Fruit fly (Drosophila melanogaster): ENCODE results near the gene CG18048.
A peak's percentile ranks its signal among the peaks of the same experiment; 100 is the strongest.

CG18048 gene

dm6 chr3R:6368100-6368499, 22.2 kb downstream of the CG18048 start, which contains the start of gene CG42724 (continued):
- TF ChIP-seq CG5953 (GFP tag; IDR thresholded peaks at IDR 0.05) (no peak), ems (GFP tag; optimal IDR thresholded peaks at IDR 0.05) (peak; percentile 79), ind (GFP tag; optimal IDR thresholded peaks at IDR 0.05) (peak; percentile 65), CG7963 (GFP tag; IDR thresholded peaks at IDR 0.05; ENCODE audit: partially characterized antibody) (no peak), MESR4 (GFP tag; optimal IDR thresholded peaks at IDR 0.05) (peak; percentile 76), gro (GFP tag; optimal IDR thresholded peaks at IDR 0.05) (peak; percentile 80), tll (GFP tag; optimal IDR thresholded peaks at IDR 0.05) (no peak), CG12236 (GFP tag; optimal IDR thresholded peaks at IDR 0.05) (peak; percentile 50), sna (GFP tag; IDR thresholded peaks at IDR 0.05; ENCODE audit: partially characterized antibody) (0 out of 2 replicates have a peak, but pooled peaks have one; percentile 13), nau (GFP tag; optimal IDR thresholded peaks at IDR 0.05) (no peak), Deaf1 (tag; optimal IDR thresholded peaks at IDR 0.05) (no peak), bowl (GFP tag; IDR thresholded peaks at IDR 0.05) (no peak), onecut (GFP tag; IDR thresholded peaks at IDR 0.05) (no peak), CG8924 (tag; optimal IDR thresholded peaks at IDR 0.05) (no peak), wek (GFP tag; optimal IDR thresholded peaks at IDR 0.05) (peak; percentile 30), h (optimal IDR thresholded peaks at IDR 0.05) (no peak), gsb (GFP tag; IDR thresholded peaks at IDR 0.05) (peak; percentile 43; the same call in 1 of the 2 replicates), chn (GFP tag; optimal IDR thresholded peaks at IDR 0.05) (peak; percentile 80), Elba2 (GFP tag; optimal IDR thresholded peaks at IDR 0.05) (peak; percentile 17), cad (GFP tag; optimal IDR thresholded peaks at IDR 0.05) (no peak), Asciz (GFP tag; optimal IDR thresholded peaks at IDR 0.05) (no peak), H2.0 (GFP tag; IDR thresholded peaks at IDR 0.05) (peak; percentile 63), CG11504 (tag; optimal IDR thresholded peaks at IDR 0.05) (no peak), CG10267 (tag; optimal IDR thresholded peaks at IDR 0.05) (peak; percentile 35), CG9817 (tag; optimal IDR thresholded peaks at IDR 0.05) (peak; percentile 62), kay (GFP tag; optimal IDR thresholded peaks at IDR 0.05) (peak; percentile 12), CG11093 (GFP tag; IDR thresholded peaks at IDR 0.05) (no peak; the same call in 2 of the 3 replicates), CG1024 (GFP tag; IDR thresholded peaks at IDR 0.05) (peak; percentile 35; the same call in 1 of the 2 replicates), ci (GFP tag; IDR thresholded peaks at IDR 0.05) (peak; percentile 79), Hr78 (GFP tag; optimal IDR thresholded peaks at IDR 0.05) (no peak), emc (GFP tag; optimal IDR thresholded peaks at IDR 0.05) (peak; percentile 25), CG11247 (GFP tag; IDR thresholded peaks at IDR 0.05) (peak; percentile 60; the same call in 1 of the 2 replicates), HHEX (GFP tag; optimal IDR thresholded peaks at IDR 0.05) (no peak), Blimp-1 (GFP tag; optimal IDR thresholded peaks at IDR 0.05) (no peak), tap (tag; optimal IDR thresholded peaks at IDR 0.05) (no peak), CG11696 (GFP tag; IDR thresholded peaks at IDR 0.05) (no peak), stwl (tag; optimal IDR thresholded peaks at IDR 0.05) (peak; percentile 57), Hand (GFP tag; optimal IDR thresholded peaks at IDR 0.05) (no peak), CG14710 (tag; optimal IDR thresholded peaks at IDR 0.05) (no peak), salm (tag; optimal IDR thresholded peaks at IDR 0.05) (no peak), Spps (tag; optimal IDR thresholded peaks at IDR 0.05) (no peak), phol (tag; optimal IDR thresholded peaks at IDR 0.05) (peak; percentile 54), Side (GFP tag; optimal IDR thresholded peaks at IDR 0.05) (peak; percentile 77), nmo (GFP tag; optimal IDR thresholded peaks at IDR 0.05) (peak; percentile 64), CG2116 (GFP tag; optimal IDR thresholded peaks at IDR 0.05) (peak; percentile 43), CG8359 (GFP tag; optimal IDR thresholded peaks at IDR 0.05; ENCODE audit: borderline replicate concordance) (no peak), tio (GFP tag; optimal IDR thresholded peaks at IDR 0.05) (no peak), Bgb (GFP tag; IDR thresholded peaks at IDR 0.05; ENCODE audit: partially characterized antibody) (no peak), pros (GFP tag; optimal IDR thresholded peaks at IDR 0.05) (no peak), gt (GFP tag; IDR thresholded peaks at IDR 0.05) (no peak)
